Fruit fly (Drosophila melanogaster): ENCODE measurements around the gene Ugt36A1.

The Ugt36A1 gene

DNA sequence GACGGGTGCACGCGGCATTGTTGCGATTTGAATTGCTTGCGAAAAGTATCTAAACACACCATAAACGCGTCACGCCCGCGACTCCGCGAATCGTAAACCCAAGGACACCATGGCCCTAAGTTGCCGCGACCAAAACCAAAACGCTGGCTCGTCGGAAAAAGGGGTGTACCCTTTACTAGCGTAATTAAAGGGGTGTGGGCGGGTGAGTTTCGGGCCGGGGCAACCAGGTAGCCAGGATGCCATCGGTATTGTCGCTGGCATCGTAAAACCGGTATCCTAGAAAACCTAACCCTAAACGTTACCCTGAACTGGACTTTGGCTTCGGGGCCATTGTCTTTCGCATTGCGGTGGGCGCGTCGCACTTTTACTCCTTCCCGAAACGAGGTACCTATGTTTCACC, 8.3 kb upstream of the Ugt36A1 start:
- no peak for TF ChIP-seq dmrt93B (GFP tag; optimal IDR thresholded peaks at IDR 0.05)
- no peak for TF ChIP-seq dl (GFP tag; optimal IDR thresholded peaks at IDR 0.05; ENCODE audit: insufficient read depth in 1 of 2, partially characterized antibody in 2 of 2)
- no peak for TF ChIP-seq CG9705 (GFP tag; optimal IDR thresholded peaks at IDR 0.05)

DNA sequence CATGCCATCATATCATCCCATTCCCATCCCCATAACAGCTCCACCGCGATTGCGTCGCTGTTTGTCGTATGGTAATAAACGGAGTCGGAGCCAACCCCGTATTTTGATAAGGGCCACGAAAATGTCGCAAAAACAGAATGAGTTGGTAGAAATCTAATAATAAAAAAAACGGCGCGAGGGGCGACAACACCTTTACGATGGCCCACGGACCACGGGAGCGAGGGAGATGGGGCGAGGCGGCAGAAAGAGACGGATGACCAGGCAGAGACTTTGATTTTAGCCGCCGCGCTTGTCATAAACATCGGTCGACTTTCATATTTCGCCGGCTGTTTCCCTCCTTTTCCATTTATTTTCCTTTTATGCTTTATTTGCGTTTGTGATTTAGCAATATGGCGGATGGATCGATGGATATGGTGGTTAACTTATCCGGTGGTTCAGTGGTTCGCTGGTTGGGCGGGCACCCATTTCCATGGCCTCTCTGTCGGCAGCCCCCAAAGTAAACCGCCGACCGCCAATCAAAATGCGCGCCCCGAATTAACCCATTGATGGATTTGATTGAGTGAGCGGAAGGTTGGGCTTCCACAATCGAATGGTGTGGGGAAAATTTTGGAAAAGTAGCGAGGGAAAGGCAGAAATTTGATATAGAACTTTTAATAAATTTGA, 7.0 kb upstream of the Ugt36A1 start:
- TF ChIP-seq foxo (GFP tag; optimal IDR thresholded peaks at IDR 0.05) (no peak), Dif (GFP tag; optimal IDR thresholded peaks at IDR 0.05; ENCODE audit: partially characterized antibody) (no peak), lola (GFP tag; optimal IDR thresholded peaks at IDR 0.05) (no peak), psq (GFP tag; optimal IDR thresholded peaks at IDR 0.05) (no peak), Sp1 (GFP tag; optimal IDR thresholded peaks at IDR 0.05) (peak; percentile 10), fru (GFP tag; optimal IDR thresholded peaks at IDR 0.05) (no peak), brk (GFP tag; optimal IDR thresholded peaks at IDR 0.05) (no peak), Hnf4 (GFP tag; optimal IDR thresholded peaks at IDR 0.05) (no peak), Hr83 (GFP tag; optimal IDR thresholded peaks at IDR 0.05; ENCODE audit: poor library complexity, severe bottlenecking) (no peak), CrebA (GFP tag; optimal IDR thresholded peaks at IDR 0.05; ENCODE audit: borderline replicate concordance) (no peak), h (GFP tag; optimal IDR thresholded peaks at IDR 0.05) (peak; percentile 0), Rel (GFP tag; optimal IDR thresholded peaks at IDR 0.05) (no peak), Rel (tag; optimal IDR thresholded peaks at IDR 0.05) (no peak), Vsx2 (GFP tag; optimal IDR thresholded peaks at IDR 0.05; ENCODE audit: partially characterized antibody) (no peak), Abd-B (GFP tag; optimal IDR thresholded peaks at IDR 0.05) (no peak)

DNA sequence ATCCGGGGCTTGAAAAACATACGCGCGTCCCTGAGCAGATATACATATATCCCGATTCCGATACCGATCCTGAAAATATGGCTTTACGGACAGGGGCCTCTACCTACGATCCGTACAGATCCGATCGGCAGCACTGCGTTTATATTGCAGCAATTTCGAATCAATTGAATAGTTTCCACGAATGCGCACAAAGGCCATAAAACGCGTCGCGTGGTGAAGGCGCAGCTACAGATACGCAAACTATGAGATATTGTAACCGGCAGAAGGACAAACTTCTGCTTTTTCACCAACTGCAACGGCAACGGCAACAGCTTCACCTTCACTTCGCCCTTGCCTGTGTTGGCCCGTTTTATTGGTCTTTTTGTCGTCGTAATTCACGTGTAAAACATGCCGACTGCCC, 3.7 kb upstream of the Ugt36A1 start:
- TF ChIP-seq Hnf4 (GFP tag; optimal IDR thresholded peaks at IDR 0.05) (no peak), Dfd (GFP tag; optimal IDR thresholded peaks at IDR 0.05) (no peak), Mio (GFP tag; optimal IDR thresholded peaks at IDR 0.05) (no peak), Abd-B (GFP tag; optimal IDR thresholded peaks at IDR 0.05) (no peak), Vsx2 (GFP tag; optimal IDR thresholded peaks at IDR 0.05; ENCODE audit: partially characterized antibody) (no peak), CG32264 (GFP tag; optimal IDR thresholded peaks at IDR 0.05) (no peak), Rel (GFP tag; optimal IDR thresholded peaks at IDR 0.05) (no peak), Rel (tag; optimal IDR thresholded peaks at IDR 0.05) (no peak), Sp1 (GFP tag; optimal IDR thresholded peaks at IDR 0.05) (no peak), Hr83 (GFP tag; optimal IDR thresholded peaks at IDR 0.05; ENCODE audit: poor library complexity, severe bottlenecking) (no peak), CrebA (GFP tag; optimal IDR thresholded peaks at IDR 0.05; ENCODE audit: borderline replicate concordance) (no peak), HLH106 (tag; optimal IDR thresholded peaks at IDR 0.05) (no peak), rgr (GFP tag; optimal IDR thresholded peaks at IDR 0.05) (no peak), dl (GFP tag; optimal IDR thresholded peaks at IDR 0.05; ENCODE audit: insufficient read depth in 1 of 2, partially characterized antibody in 2 of 2) (no peak), psq (GFP tag; optimal IDR thresholded peaks at IDR 0.05) (no peak), sage (GFP tag; optimal IDR thresholded peaks at IDR 0.05) (no peak), sv (GFP tag; optimal IDR thresholded peaks at IDR 0.05) (no peak), Hr78 (GFP tag; optimal IDR thresholded peaks at IDR 0.05) (no peak), woc (GFP tag; optimal IDR thresholded peaks at IDR 0.05) (no peak), dsf (GFP tag; optimal IDR thresholded peaks at IDR 0.05; ENCODE audit: borderline replicate concordance) (no peak), usp (GFP tag; optimal IDR thresholded peaks at IDR 0.05) (no peak)

DNA sequence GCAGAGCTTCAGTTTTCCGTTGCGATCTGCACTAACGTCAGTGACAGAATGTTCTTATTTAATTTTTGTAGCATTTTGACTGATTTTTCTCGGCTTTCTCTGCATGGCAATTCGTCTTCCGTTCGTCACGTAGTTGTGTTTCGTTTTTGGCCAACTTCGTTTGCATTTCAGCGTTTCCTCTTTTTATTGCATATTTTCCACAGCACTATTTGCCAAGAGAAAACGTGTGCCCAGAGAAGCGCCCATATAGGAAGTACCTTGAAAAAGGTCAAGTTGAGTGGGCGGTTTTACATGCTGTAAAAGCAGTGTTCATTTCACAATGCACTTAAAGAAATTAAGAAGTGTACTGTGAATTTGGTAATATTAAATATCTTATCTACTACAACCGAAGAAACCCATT, 2.7 kb downstream of the Ugt36A1 start, which contains the start of gene CG15418:
TSS of gene CG15418 (minus strand) at position 101 of the 400 bp plus-strand sequence.
- no peak for TF ChIP-seq CrebA (GFP tag; optimal IDR thresholded peaks at IDR 0.05; ENCODE audit: borderline replicate concordance)
- no peak for TF ChIP-seq N (GFP tag; optimal IDR thresholded peaks at IDR 0.05)
- TF ChIP-seq Jra (GFP tag; optimal IDR thresholded peaks at IDR 0.05) = no peak
- no peak for TF ChIP-seq ey (GFP tag; optimal IDR thresholded peaks at IDR 0.05)
- no peak for TF ChIP-seq sage (GFP tag; optimal IDR thresholded peaks at IDR 0.05)
- no peak for TF ChIP-seq Hr83 (GFP tag; optimal IDR thresholded peaks at IDR 0.05; ENCODE audit: poor library complexity, severe bottlenecking)
- TF ChIP-seq tai (GFP tag; optimal IDR thresholded peaks at IDR 0.05) = no peak
- no peak for TF ChIP-seq dl (GFP tag; optimal IDR thresholded peaks at IDR 0.05; ENCODE audit: insufficient read depth in 1 of 2, partially characterized antibody in 2 of 2)
- no peak for TF ChIP-seq lola (GFP tag; optimal IDR thresholded peaks at IDR 0.05)
- TF ChIP-seq Dif (GFP tag; optimal IDR thresholded peaks at IDR 0.05; ENCODE audit: partially characterized antibody) = no peak
- TF ChIP-seq foxo (GFP tag; optimal IDR thresholded peaks at IDR 0.05) = no peak
- TF ChIP-seq dsf (GFP tag; optimal IDR thresholded peaks at IDR 0.05; ENCODE audit: borderline replicate concordance) = no peak
- no peak for TF ChIP-seq Dfd (GFP tag; optimal IDR thresholded peaks at IDR 0.05)
- TF ChIP-seq CG9705 (GFP tag; optimal IDR thresholded peaks at IDR 0.05) = no peak
- TF ChIP-seq Sp1 (GFP tag; optimal IDR thresholded peaks at IDR 0.05) = no peak
- no peak for TF ChIP-seq sv (GFP tag; optimal IDR thresholded peaks at IDR 0.05)
- no peak for TF ChIP-seq Rel (GFP tag; optimal IDR thresholded peaks at IDR 0.05)
- no peak for TF ChIP-seq Rel (tag; optimal IDR thresholded peaks at IDR 0.05)
- TF ChIP-seq h (GFP tag; optimal IDR thresholded peaks at IDR 0.05) = no peak

Data from whole organism, wandering third instar larva.